Worm (Caenorhabditis elegans) whole organism, L1 larva: ENCODE data around the gene T26H5.11.

Experiments
- blmp-1 ChIP-seq: fragments of 150-350 bp; optimal IDR thresholded peaks from 2 replicates; lab custom pipeline; 2014; ENCODE audit warnings: missing biosample characterization, missing genetic modification characterization
- ces-1 ChIP-seq: fragments of 150-350 bp; optimal IDR thresholded peaks from 2 replicates; lab custom pipeline; 2014; ENCODE audit warnings: missing biosample characterization, missing genetic modification reagents, missing genetic modification characterization
- lin-13 ChIP-seq: fragments of 150-350 bp; optimal IDR thresholded peaks from 2 replicates; lab custom pipeline; 2014; ENCODE audit warnings: missing biosample characterization, missing genetic modification reagents, missing genetic modification characterization
- lin-15B ChIP-seq: fragments of 150-350 bp; sonication (generic microtip); optimal IDR thresholded peaks from 3 replicates; lab custom pipeline; 2014; ENCODE audit warnings: missing biosample characterization, missing genetic modification characterization
- lsy-2 ChIP-seq, 2 experiments: fragments of 150-350 bp; optimal IDR thresholded peaks; 2 replicates each; lab custom pipeline; 2014; ENCODE audit warnings: missing biosample characterization in 2 of 2, missing genetic modification characterization in 2 of 2
- nhr-76 ChIP-seq: sonication (generic microtip); optimal IDR thresholded peaks from 2 replicates; lab custom pipeline; 2017; ENCODE audit warnings: missing biosample characterization, missing genetic modification characterization
- nhr-90 ChIP-seq: sonication (generic microtip); optimal IDR thresholded peaks from 2 replicates; lab custom pipeline; 2016; ENCODE audit warnings: mild to moderate bottlenecking, missing genetic modification characterization, missing compliant biosample characterization; ENCODE audit not compliant: poor library complexity
- pag-3 ChIP-seq: sonication (generic microtip); optimal IDR thresholded peaks from 2 replicates; lab custom pipeline; 2017; ENCODE audit warnings: missing genetic modification characterization, mild to moderate bottlenecking, missing compliant biosample characterization, antibody characterized with exemption, borderline replicate concordance; ENCODE audit not compliant: insufficient read depth
- skn-1 ChIP-seq: fragments of 150-350 bp; optimal IDR thresholded peaks from 2 replicates; lab custom pipeline; 2014; ENCODE audit warnings: missing biosample characterization, missing genetic modification characterization

DNA sequence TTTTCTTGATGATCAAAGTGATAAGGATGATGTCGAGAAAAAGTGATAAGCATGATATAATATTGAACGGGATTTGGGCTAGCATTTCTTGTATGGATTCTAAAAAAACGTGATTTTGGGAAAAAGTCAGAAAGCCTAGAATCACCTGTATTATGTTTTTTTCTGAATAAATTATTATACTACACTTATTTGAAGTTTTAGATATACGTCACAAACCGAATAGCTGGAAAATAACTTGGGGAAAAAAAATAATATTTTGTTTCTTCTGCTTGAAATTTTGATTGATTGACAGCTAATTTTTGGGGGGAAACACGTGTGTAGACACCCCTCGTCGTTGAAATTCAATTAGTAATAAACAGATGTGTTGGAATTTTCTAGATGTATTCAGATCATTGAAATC lies 48.4 kb upstream of the T26H5.11 start, which contains the start of gene str-264:
- TF ChIP-seq lin-15B (tag; lab: Kevin White, UChicago), result no peak
- TF ChIP-seq skn-1 (tag; lab: Kevin White, UChicago), result no peak
- TF ChIP-seq ces-1 (GFP tag; lab: Kevin White, UChicago), result no peak
- TF ChIP-seq blmp-1 (tag; lab: Kevin White, UChicago), result no peak
- TF ChIP-seq nhr-90 (tag; lab: Kevin White, UChicago), result no peak
- no peak for TF ChIP-seq pag-3 (tag; lab: Kevin White, UChicago)
- TF ChIP-seq lin-13 (GFP tag; lab: Kevin White, UChicago), result no peak
- TF ChIP-seq nhr-76 (tag; lab: Kevin White, UChicago), result no peak
- no peak for TF ChIP-seq lsy-2 (tag; optimal IDR thresholded peaks at IDR 0.05; lab: Kevin White, UChicago)
